Worm (Caenorhabditis elegans): Measurements from ENCODE around the gene Y4C6A.3.

- no peak for TF ChIP-seq fkh-10 (GFP tag; optimal IDR thresholded peaks at IDR 0.05)
- no peak for TF ChIP-seq blmp-1 (tag; optimal IDR thresholded peaks at IDR 0.05)
- no peak for TF ChIP-seq hlh-4 (tag; optimal IDR thresholded peaks at IDR 0.05)
Observed at ce11 chrIV:5469739-5470138, 13.8 kb upstream of the Y4C6A.3 start, which contains the start of gene rme-2.

Measured in whole organism, L1 larva.